Worm (Caenorhabditis elegans) whole organism, L1 larva: ENCODE measurements around the gene C46C2.6.

Experiments
- C16A3.4 ChIP-seq: fragments of 150-350 bp; optimal IDR thresholded peaks from 2 replicates; lab custom pipeline; 2014; ENCODE audit warnings: missing biosample characterization, missing genetic modification characterization
- C34B4.2 ChIP-seq: sonication (generic microtip); optimal IDR thresholded peaks from 2 replicates; lab custom pipeline; 2017; ENCODE audit warnings: mild to moderate bottlenecking, missing genetic modification characterization, missing compliant biosample characterization
- F16B12.6 ChIP-seq: fragments of 150-350 bp; optimal IDR thresholded peaks from 2 replicates; lab custom pipeline; 2014; ENCODE audit warnings: missing biosample characterization, missing genetic modification characterization
- Y116A8C.19 ChIP-seq: sonication (generic microtip); optimal IDR thresholded peaks from 2 replicates; lab custom pipeline; 2016; ENCODE audit warnings: missing compliant biosample characterization, missing genetic modification characterization, borderline replicate concordance
- aha-1 ChIP-seq: fragments of 150-350 bp; optimal IDR thresholded peaks from 2 replicates; lab custom pipeline; 2014; ENCODE audit warnings: missing biosample characterization, missing genetic modification characterization
- blmp-1 ChIP-seq: fragments of 150-350 bp; optimal IDR thresholded peaks from 2 replicates; lab custom pipeline; 2014; ENCODE audit warnings: missing biosample characterization, missing genetic modification characterization
- ceh-8 ChIP-seq: fragments of 200-800 bp; sonication (Bioruptor generic); optimal IDR thresholded peaks from 2 replicates; lab custom pipeline; 2018; ENCODE audit warnings: mild to moderate bottlenecking, missing genetic modification characterization, moderate library complexity, missing compliant biosample characterization
- ceh-88 ChIP-seq: fragments of 200-800 bp; sonication (Bioruptor generic); IDR thresholded peaks from 2 replicates; pipeline ENCODE4 v1.3.6; 2022; ENCODE audit warnings: missing genetic modification characterization, missing compliant biosample characterization
- ceh-90 ChIP-seq: sonication (generic microtip); optimal IDR thresholded peaks from 2 replicates; lab custom pipeline; 2016; ENCODE audit warnings: missing genetic modification characterization, missing compliant biosample characterization
- ces-1 ChIP-seq: fragments of 150-350 bp; optimal IDR thresholded peaks from 2 replicates; lab custom pipeline; 2014; ENCODE audit warnings: missing biosample characterization, missing genetic modification reagents, missing genetic modification characterization
- dpl-1 ChIP-seq, 3 experiments: fragments of 150-350 bp in 2 of 3; sonication (generic microtip) in 1 of 3; optimal IDR thresholded peaks; 2 replicates each; lab custom pipeline; 2014 to 2017; ENCODE audit warnings: missing biosample characterization in 3 of 3, missing genetic modification characterization in 3 of 3, missing genetic modification reagents in 3 of 3
- dsc-1 ChIP-seq: sonication (generic microtip); optimal IDR thresholded peaks from 2 replicates; lab custom pipeline; 2016; ENCODE audit warnings: mild to moderate bottlenecking, missing genetic modification characterization, missing compliant biosample characterization
- efl-1 ChIP-seq, 4 experiments: fragments of 150-350 bp; optimal IDR thresholded peaks in 3 of 4; peaks in 1 of 4; 1 replicate in 1 of 4; 2 replicates in 3 of 4; lab custom pipeline; 2014; ENCODE audit warnings: missing biosample characterization in 2 of 4, missing genetic modification characterization in 2 of 4, missing genetic modification reagents in 2 of 4
- efl-3 ChIP-seq: fragments of 200-800 bp; sonication (Bioruptor generic); optimal IDR thresholded peaks from 2 replicates; lab custom pipeline; 2018; ENCODE audit warnings: mild to moderate bottlenecking, missing genetic modification characterization, missing compliant biosample characterization
- elt-2 ChIP-seq: sonication (generic microtip); optimal IDR thresholded peaks from 2 replicates; lab custom pipeline; 2016; ENCODE audit warnings: missing genetic modification characterization, mild to moderate bottlenecking, inconsistent platforms, missing compliant biosample characterization, missing genetic modification reagents
- elt-3 ChIP-seq, 6 experiments: fragments of 150-350 bp in 1 of 6; sonication (generic microtip); optimal IDR thresholded peaks; 2 replicates each; lab custom pipeline; 2017 to 2018; ENCODE audit warnings: missing biosample characterization in 6 of 6, missing genetic modification characterization in 6 of 6, inconsistent platforms in 1 of 6
- ets-5 ChIP-seq: fragments of 200-800 bp; sonication (Bioruptor generic); IDR thresholded peaks from 2 replicates; pipeline ENCODE4 v1.3.6; 2022; ENCODE audit warnings: missing genetic modification characterization, missing compliant biosample characterization
- fkh-4 ChIP-seq: sonication (generic microtip); optimal IDR thresholded peaks from 2 replicates; lab custom pipeline; 2016; ENCODE audit warnings: missing compliant biosample characterization, missing genetic modification characterization, borderline replicate concordance
- fkh-8 ChIP-seq: sonication (generic microtip); optimal IDR thresholded peaks from 2 replicates; lab custom pipeline; 2016; ENCODE audit warnings: mild to moderate bottlenecking, missing genetic modification characterization, missing compliant biosample characterization
- fos-1 ChIP-seq: fragments of 150-350 bp; optimal IDR thresholded peaks from 2 replicates; lab custom pipeline; 2014; ENCODE audit warnings: missing biosample characterization, missing genetic modification characterization
- hlh-4 ChIP-seq: sonication (generic microtip); optimal IDR thresholded peaks from 2 replicates; lab custom pipeline; 2016; ENCODE audit warnings: mild to moderate bottlenecking, missing genetic modification characterization, missing compliant biosample characterization
- hpl-2 ChIP-seq: fragments of 150-350 bp; optimal IDR thresholded peaks from 2 replicates; lab custom pipeline; 2014; ENCODE audit warnings: missing biosample characterization, missing genetic modification reagents, missing genetic modification characterization
- irx-1 ChIP-seq: sonication (generic microtip); optimal IDR thresholded peaks from 2 replicates; lab custom pipeline; 2016; ENCODE audit warnings: missing genetic modification characterization, missing compliant biosample characterization
- jun-1 ChIP-seq: fragments of 150-350 bp; optimal IDR thresholded peaks from 2 replicates; lab custom pipeline; 2014; ENCODE audit warnings: missing biosample characterization, missing genetic modification reagents, missing genetic modification characterization
- lin-13 ChIP-seq: fragments of 150-350 bp; optimal IDR thresholded peaks from 2 replicates; lab custom pipeline; 2014; ENCODE audit warnings: missing biosample characterization, missing genetic modification reagents, missing genetic modification characterization
- lin-15B ChIP-seq: fragments of 150-350 bp; sonication (generic microtip); optimal IDR thresholded peaks from 3 replicates; lab custom pipeline; 2014; ENCODE audit warnings: missing biosample characterization, missing genetic modification characterization
- mdl-1 ChIP-seq, 2 experiments: fragments of 150-350 bp; optimal IDR thresholded peaks; 2 replicates each; lab custom pipeline; 2014 to 2017; ENCODE audit warnings: missing biosample characterization in 2 of 2, missing genetic modification characterization in 2 of 2, inconsistent platforms in 1 of 2
- mef-2 ChIP-seq: fragments of 150-350 bp; optimal IDR thresholded peaks from 2 replicates; lab custom pipeline; 2014; ENCODE audit warnings: missing biosample characterization, missing genetic modification characterization
- mep-1 ChIP-seq: fragments of 150-350 bp; optimal IDR thresholded peaks from 2 replicates; lab custom pipeline; 2014; ENCODE audit warnings: missing biosample characterization, missing genetic modification characterization
- nhr-12 ChIP-seq: sonication (generic microtip); optimal IDR thresholded peaks from 2 replicates; lab custom pipeline; 2017; ENCODE audit warnings: missing biosample characterization, missing genetic modification characterization
- nhr-28 ChIP-seq: fragments of 150-350 bp; optimal IDR thresholded peaks from 2 replicates; lab custom pipeline; 2014; ENCODE audit warnings: missing biosample characterization, missing genetic modification characterization
- nhr-47 ChIP-seq: sonication (generic microtip); optimal IDR thresholded peaks from 2 replicates; lab custom pipeline; 2016; ENCODE audit warnings: mild to moderate bottlenecking, missing genetic modification characterization, moderate library complexity, missing compliant biosample characterization
- nhr-71 ChIP-seq: sonication (generic microtip); optimal IDR thresholded peaks from 2 replicates; lab custom pipeline; 2016; ENCODE audit warnings: mild to moderate bottlenecking, missing genetic modification characterization, moderate library complexity, missing compliant biosample characterization
- nhr-76 ChIP-seq: sonication (generic microtip); optimal IDR thresholded peaks from 2 replicates; lab custom pipeline; 2017; ENCODE audit warnings: missing biosample characterization, missing genetic modification characterization
- nhr-77 ChIP-seq: fragments of 150-350 bp; optimal IDR thresholded peaks from 2 replicates; lab custom pipeline; 2014; ENCODE audit warnings: missing biosample characterization, missing genetic modification characterization
- nhr-85 ChIP-seq: sonication (generic microtip); peaks from one replicate; lab custom pipeline; 2016; ENCODE audit warnings: missing genetic modification characterization, inconsistent platforms, missing compliant biosample characterization
- nhr-90 ChIP-seq: sonication (generic microtip); optimal IDR thresholded peaks from 2 replicates; lab custom pipeline; 2016; ENCODE audit warnings: mild to moderate bottlenecking, missing genetic modification characterization, missing compliant biosample characterization; ENCODE audit not compliant: poor library complexity
- pag-3 ChIP-seq: sonication (generic microtip); optimal IDR thresholded peaks from 2 replicates; lab custom pipeline; 2017; ENCODE audit warnings: missing genetic modification characterization, mild to moderate bottlenecking, missing compliant biosample characterization, antibody characterized with exemption, borderline replicate concordance; ENCODE audit not compliant: insufficient read depth
- pqm-1 ChIP-seq: sonication (generic microtip); optimal IDR thresholded peaks from 3 replicates; lab custom pipeline; 2017; ENCODE audit warnings: missing biosample characterization, missing genetic modification characterization
- rnt-1 ChIP-seq: sonication (generic microtip); optimal IDR thresholded peaks from 2 replicates; lab custom pipeline; 2016; ENCODE audit warnings: mild to moderate bottlenecking, missing genetic modification characterization, moderate library complexity, missing compliant biosample characterization
- snu-23 ChIP-seq: sonication (generic microtip); optimal IDR thresholded peaks from 2 replicates; lab custom pipeline; 2016; ENCODE audit warnings: missing genetic modification characterization, missing compliant biosample characterization
- sox-4 ChIP-seq: sonication (generic microtip); optimal IDR thresholded peaks from 2 replicates; lab custom pipeline; 2016; ENCODE audit warnings: missing genetic modification characterization, missing compliant biosample characterization
- sptf-1 ChIP-seq: fragments of 150-350 bp; optimal IDR thresholded peaks from 2 replicates; lab custom pipeline; 2014; ENCODE audit warnings: missing biosample characterization, missing genetic modification characterization
- swsn-7 ChIP-seq: sonication (generic microtip); optimal IDR thresholded peaks from 2 replicates; lab custom pipeline; 2016; ENCODE audit warnings: missing genetic modification characterization, missing compliant biosample characterization
- vab-15 ChIP-seq: sonication (generic microtip); optimal IDR thresholded peaks from 2 replicates; lab custom pipeline; 2017; ENCODE audit warnings: missing genotype, mild to moderate bottlenecking, missing genetic modification characterization, missing compliant biosample characterization
- xbp-1 ChIP-seq: sonication (generic microtip); optimal IDR thresholded peaks from 2 replicates; lab custom pipeline; 2016; ENCODE audit warnings: missing genetic modification characterization, missing compliant biosample characterization
- zip-4 ChIP-seq: fragments of 200-800 bp; sonication (Bioruptor generic); optimal IDR thresholded peaks from 2 replicates; lab custom pipeline; 2018; ENCODE audit warnings: mild to moderate bottlenecking, missing genetic modification characterization, moderate library complexity, missing compliant biosample characterization
- ztf-4 ChIP-seq: fragments of 150-350 bp; optimal IDR thresholded peaks from 2 replicates; lab custom pipeline; 2014; ENCODE audit warnings: missing biosample characterization, missing genetic modification characterization

Gene C46C2.6

ce11 chrIV:9216437-9216836, 4.2 kb downstream of the C46C2.6 start (continued):
- TF ChIP-seq lin-15B (no peak), efl-1 (optimal IDR thresholded peaks at IDR 0.05; lab: Kevin White, UChicago) (peak; percentile 55 to 62), efl-1 (GFP tag; optimal IDR thresholded peaks at IDR 0.05 in 1 of 2; lab: Kevin White, UChicago) (peak in 1 of 2 experiments; percentile 42), F16B12.6 (tag; lab: Kevin White, UChicago) (no peak), C34B4.2 (tag; lab: Kevin White, UChicago) (no peak), rnt-1 (tag; lab: Kevin White, UChicago) (peak; percentile 36), vab-15 (no peak), swsn-7 (tag; lab: Kevin White, UChicago) (peak; percentile 55), Y116A8C.19 (tag; lab: Kevin White, UChicago) (no peak), efl-3 (no peak), ets-5 (no peak), nhr-85 (tag; lab: Kevin White, UChicago) (peak; percentile 62), nhr-47 (tag; lab: Kevin White, UChicago) (peak; percentile 46), C16A3.4 (tag; lab: Kevin White, UChicago) (no peak), jun-1 (no peak), lin-13 (GFP tag; lab: Kevin White, UChicago) (no peak), sox-4 (tag; lab: Kevin White, UChicago) (no peak), nhr-90 (tag; lab: Kevin White, UChicago) (no peak), xbp-1 (tag; lab: Kevin White, UChicago) (peak; percentile 33), ceh-8 (GFP tag; lab: Kevin White, UChicago) (no peak), snu-23 (peak; percentile 58), hlh-4 (tag; lab: Kevin White, UChicago) (no peak), sptf-1 (tag; lab: Kevin White, UChicago) (no peak), pag-3 (tag; lab: Kevin White, UChicago) (no peak), nhr-77 (tag; lab: Kevin White, UChicago) (no peak), blmp-1 (tag; lab: Kevin White, UChicago) (no peak), nhr-28 (tag; lab: Kevin White, UChicago) (no peak), dpl-1 (GFP tag; optimal IDR thresholded peaks at IDR 0.05; lab: Kevin White, UChicago) (peak; percentile 5 to 22 (median 17)), elt-2 (tag; lab: Kevin White, UChicago) (no peak), ceh-88 (GFP tag; lab: Robert Waterston, UW) (no peak), fos-1 (tag; lab: Kevin White, UChicago) (no peak), ceh-90 (no peak), nhr-71 (tag; lab: Kevin White, UChicago) (peak; percentile 59), mef-2 (no peak), nhr-76 (tag; lab: Kevin White, UChicago) (no peak), irx-1 (tag; lab: Kevin White, UChicago) (peak; percentile 24), fkh-4 (tag; lab: Kevin White, UChicago) (no peak), elt-3 (tag; optimal IDR thresholded peaks at IDR 0.05; lab: Kevin White, UChicago) (no peak), hpl-2 (GFP tag; lab: Kevin White, UChicago) (no peak), fkh-8 (tag; lab: Kevin White, UChicago) (peak; percentile 50), dsc-1 (tag; lab: Kevin White, UChicago) (no peak), mdl-1 (tag; optimal IDR thresholded peaks at IDR 0.05; lab: Kevin White, UChicago) (peak in 1 of 2 experiments; percentile 59), nhr-12 (tag; lab: Kevin White, UChicago) (no peak), zip-4 (GFP tag; lab: Kevin White, UChicago) (no peak), aha-1 (tag; lab: Kevin White, UChicago) (no peak), ztf-4 (no peak), mep-1 (tag; lab: Kevin White, UChicago) (peak; percentile 60), pqm-1 (tag; lab: Kevin White, UChicago) (no peak), ces-1 (GFP tag; lab: Kevin White, UChicago) (no peak)
